Worm (Caenorhabditis elegans): ENCODE results near the gene srb-3.

Gene srb-3

DNA sequence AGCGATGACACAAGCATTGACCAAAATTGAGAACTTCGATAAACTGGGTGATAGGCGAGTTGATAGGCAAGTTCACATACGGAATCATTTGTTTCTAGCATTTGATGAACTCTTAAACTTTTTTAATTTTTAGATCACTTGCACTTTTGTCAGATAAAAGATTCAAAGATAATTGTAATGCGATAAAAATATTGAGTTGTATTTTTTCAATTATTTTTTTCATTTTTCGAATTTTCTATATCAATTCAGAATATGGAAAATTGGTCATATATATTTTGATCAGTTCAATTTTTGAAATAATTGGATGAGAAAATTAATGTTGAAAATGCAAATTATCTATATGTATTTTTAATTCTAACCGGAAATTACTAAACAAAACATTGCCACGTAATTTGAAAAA lies at the start of gene srb-3:
Gene srb-3, minus strand, starts transcription at position 101 of the 400 bp plus-strand sequence.
- TF ChIP-seq snpc-4 (tag; optimal IDR thresholded peaks at IDR 0.05): no peak
- no peak for TF ChIP-seq C34F6.9 (tag; optimal IDR thresholded peaks at IDR 0.05)
- TF ChIP-seq mdl-1 (tag; optimal IDR thresholded peaks at IDR 0.05): no peak
- no peak for TF ChIP-seq nhr-23 (tag; optimal IDR thresholded peaks at IDR 0.05)
- TF ChIP-seq nhr-21 (tag; optimal IDR thresholded peaks at IDR 0.05): no peak
- TF ChIP-seq unc-55 (GFP tag; optimal IDR thresholded peaks at IDR 0.05): no peak
- TF ChIP-seq sma-9 (GFP tag; optimal IDR thresholded peaks at IDR 0.05): no peak
- TF ChIP-seq sma-9 (tag; optimal IDR thresholded peaks at IDR 0.05): no peak
- TF ChIP-seq zag-1 (tag; optimal IDR thresholded peaks at IDR 0.05): no peak
- TF ChIP-seq sem-4 (tag; optimal IDR thresholded peaks at IDR 0.05): no peak
- TF ChIP-seq blmp-1 (tag; optimal IDR thresholded peaks at IDR 0.05; ENCODE audit: insufficient read depth): no peak
- no peak for TF ChIP-seq dmd-4 (tag; optimal IDR thresholded peaks at IDR 0.05)
- TF ChIP-seq nhr-237 (tag; optimal IDR thresholded peaks at IDR 0.05): no peak
- no peak for TF ChIP-seq nhr-6 (tag; optimal IDR thresholded peaks at IDR 0.05)
- no peak for TF ChIP-seq nhr-25 (tag; optimal IDR thresholded peaks at IDR 0.05)
- no peak for TF ChIP-seq R02D3.7 (tag; optimal IDR thresholded peaks at IDR 0.05)
- TF ChIP-seq peb-1 (tag; optimal IDR thresholded peaks at IDR 0.05): no peak

- TF ChIP-seq unc-39 (tag; optimal IDR thresholded peaks at IDR 0.05) (no peak), nhr-10 (tag; optimal IDR thresholded peaks at IDR 0.05) (no peak), egl-27 (tag; optimal IDR thresholded peaks at IDR 0.05) (no peak), crh-2 (tag; optimal IDR thresholded peaks at IDR 0.05) (no peak), nhr-23 (tag; optimal IDR thresholded peaks at IDR 0.05) (no peak), snpc-4 (tag; optimal IDR thresholded peaks at IDR 0.05) (no peak), nhr-6 (tag; optimal IDR thresholded peaks at IDR 0.05) (no peak), aly-2 (tag; optimal IDR thresholded peaks at IDR 0.05) (no peak), unc-62 (GFP tag; optimal IDR thresholded peaks at IDR 0.05) (no peak), ztf-11 (tag; optimal IDR thresholded peaks at IDR 0.05) (no peak), nhr-129 (tag; optimal IDR thresholded peaks at IDR 0.05) (no peak), lin-11 (tag; optimal IDR thresholded peaks at IDR 0.05) (no peak), nhr-77 (tag; optimal IDR thresholded peaks at IDR 0.05) (no peak), zag-1 (tag; optimal IDR thresholded peaks at IDR 0.05) (no peak), alr-1 (tag; optimal IDR thresholded peaks at IDR 0.05) (no peak), ama-1 (optimal IDR thresholded peaks at IDR 0.05) (no peak), mab-5 (tag; optimal IDR thresholded peaks at IDR 0.05) (no peak)
These were observed 46.0 kb upstream of the srb-3 start, which contains the start of gene C34F11.1 for ce11 chrII:5212675-5213074. C34F11.1 (plus strand) TSS chrII:5212975.

DNA sequence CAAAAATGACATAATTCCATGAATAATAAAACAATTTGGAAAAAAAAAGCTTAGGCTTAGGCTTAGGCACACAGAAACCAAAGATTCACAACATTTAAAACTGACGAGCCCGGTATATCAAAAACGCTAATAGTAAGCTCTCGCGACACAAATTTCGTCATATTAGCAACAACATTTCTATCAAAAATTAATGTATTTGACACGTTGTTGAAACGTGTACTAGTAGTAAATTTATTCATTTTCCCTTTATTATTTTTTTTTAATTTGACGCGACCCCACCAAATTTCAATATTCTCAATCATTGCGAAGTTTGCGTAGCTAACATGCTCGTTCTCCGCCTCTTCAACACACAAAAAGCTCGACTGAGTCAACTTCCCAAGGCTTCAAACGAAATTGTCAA lies 45.3 kb upstream of the srb-3 start, which contains the start of gene C34F11.2:
Gene C34F11.2, plus strand, starts transcription at position 301 of the 400 bp plus-strand sequence.
- TF ChIP-seq ztf-4 (tag; optimal IDR thresholded peaks at IDR 0.05): no peak

DNA sequence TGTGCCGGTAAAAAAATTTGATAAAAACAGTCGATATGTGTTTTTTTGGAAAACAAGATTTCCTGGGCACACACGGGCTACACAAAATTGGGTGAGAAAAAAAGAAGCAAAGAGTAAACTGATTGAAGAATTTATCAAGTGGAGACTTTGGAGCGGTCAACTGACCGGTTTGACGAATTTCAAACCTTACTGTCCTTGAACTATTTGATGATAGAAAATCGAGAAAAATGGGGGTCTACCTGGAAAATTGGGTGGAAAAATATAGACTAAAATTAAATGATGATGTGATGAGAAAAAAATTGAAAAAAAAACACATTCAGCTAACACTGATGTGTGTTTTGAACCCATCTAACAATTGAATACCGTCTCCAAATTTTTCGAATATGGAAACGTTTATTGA lies 44.2 kb upstream of the srb-3 start, which contains the start of gene C34F11.8:
Gene C34F11.8, minus strand, starts transcription at position 135 of the 400 bp plus-strand sequence.
- TF ChIP-seq ceh-16 (tag; optimal IDR thresholded peaks at IDR 0.05) (no peak), ceh-82 (tag; optimal IDR thresholded peaks at IDR 0.05) (no peak), sma-3 (GFP tag; optimal IDR thresholded peaks at IDR 0.05) (peak; percentile 1), nhr-237 (tag; optimal IDR thresholded peaks at IDR 0.05) (no peak), nhr-25 (tag; optimal IDR thresholded peaks at IDR 0.05) (peak; percentile 43), lin-11 (tag; optimal IDR thresholded peaks at IDR 0.05) (no peak)

DNA sequence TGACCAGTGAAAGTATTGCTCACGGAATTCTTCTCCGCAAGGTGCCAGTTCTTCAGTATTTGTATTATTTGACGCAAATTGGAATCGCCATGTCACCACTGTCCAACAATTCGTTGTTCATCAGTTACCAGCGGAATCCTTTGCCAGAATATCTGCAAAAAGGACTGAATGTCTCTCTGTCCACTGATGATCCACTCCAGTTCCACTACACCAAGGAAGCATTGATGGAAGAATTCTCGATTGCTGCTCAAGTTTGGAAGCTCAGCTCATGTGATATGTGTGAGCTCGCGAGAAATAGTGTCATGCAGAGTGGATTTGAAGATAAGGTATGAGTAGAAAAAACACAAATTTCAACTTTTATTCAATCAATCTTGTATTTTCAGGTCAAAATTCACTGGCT lies 42.5 kb upstream of the srb-3 start:
- peak; percentile 32 for TF ChIP-seq sma-3 (GFP tag; optimal IDR thresholded peaks at IDR 0.05)
- TF ChIP-seq nhr-10 (tag; optimal IDR thresholded peaks at IDR 0.05): no peak

- TF ChIP-seq nhr-6 (tag; optimal IDR thresholded peaks at IDR 0.05): no peak
These were observed 38.6 kb upstream of the srb-3 start for ce11 chrII:5205286-5205685.

Data from whole organism, L2 larva.